Worm (Caenorhabditis elegans) whole organism, mixed stage, embryonic: ENCODE measurements around the gene Y47G7B.2.

ENCODE experiments used
- M03D4.4 ChIP-seq: sonication (generic microtip); optimal IDR thresholded peaks from 2 replicates; lab custom pipeline; 2017; ENCODE audit warnings: mild to moderate bottlenecking, missing genetic modification characterization, missing compliant biosample characterization
- bed-3 ChIP-seq: fragments of 200-800 bp; sonication (Bioruptor generic); optimal IDR thresholded peaks from 3 replicates; lab custom pipeline; 2018; ENCODE audit warnings: mild to moderate bottlenecking, missing genetic modification characterization, moderate library complexity, missing compliant biosample characterization
- blmp-1 ChIP-seq: fragments of 150-350 bp; optimal IDR thresholded peaks from 2 replicates; lab custom pipeline; 2014; ENCODE audit warnings: missing biosample characterization, missing genetic modification characterization
- ceh-39 ChIP-seq: fragments of 150-350 bp; optimal IDR thresholded peaks from 2 replicates; lab custom pipeline; 2014; ENCODE audit warnings: missing biosample characterization, missing genetic modification characterization
- ceh-43 ChIP-seq: fragments of 200-800 bp; sonication (Bioruptor generic); optimal IDR thresholded peaks from 2 replicates; lab custom pipeline; 2018; ENCODE audit warnings: mild to moderate bottlenecking, missing genetic modification characterization, moderate library complexity, missing compliant biosample characterization
- ceh-83 ChIP-seq: fragments of 200-800 bp; sonication (Bioruptor generic); optimal IDR thresholded peaks from 2 replicates; lab custom pipeline; 2018; ENCODE audit warnings: mild to moderate bottlenecking, missing genetic modification characterization, missing compliant biosample characterization
- ces-1 ChIP-seq: fragments of 150-350 bp; optimal IDR thresholded peaks from 2 replicates; lab custom pipeline; 2014; ENCODE audit warnings: missing biosample characterization, missing genetic modification reagents, missing genetic modification characterization
- drap-1 ChIP-seq: fragments of 200-800 bp; sonication (Bioruptor generic); optimal IDR thresholded peaks from 3 replicates; lab custom pipeline; 2018; ENCODE audit warnings: mild to moderate bottlenecking, missing genetic modification characterization, missing compliant biosample characterization
- elt-1 ChIP-seq: sonication (generic microtip); optimal IDR thresholded peaks from 2 replicates; lab custom pipeline; 2017; ENCODE audit warnings: missing genetic modification characterization, mild to moderate bottlenecking, missing compliant biosample characterization, antibody characterized with exemption, moderate library complexity, borderline replicate concordance; ENCODE audit not compliant: insufficient read depth
- elt-3 ChIP-seq: fragments of 150-350 bp; optimal IDR thresholded peaks from 2 replicates; lab custom pipeline; 2014; ENCODE audit warnings: missing biosample characterization, missing genetic modification characterization
- flh-1 ChIP-seq: fragments of 200-800 bp; sonication (Bioruptor generic); optimal IDR thresholded peaks from 2 replicates; lab custom pipeline; 2018; ENCODE audit warnings: mild to moderate bottlenecking, missing genetic modification characterization, moderate library complexity, missing compliant biosample characterization
- ham-2 ChIP-seq: fragments of 200-800 bp; sonication (Bioruptor generic); optimal IDR thresholded peaks from 2 replicates; lab custom pipeline; 2018; ENCODE audit warnings: mild to moderate bottlenecking, missing genetic modification characterization, missing compliant biosample characterization
- hlh-1 ChIP-seq: fragments of 150-350 bp; optimal IDR thresholded peaks from 2 replicates; lab custom pipeline; 2014; ENCODE audit warnings: missing biosample characterization, missing genetic modification reagents, missing genetic modification characterization
- lin-13 ChIP-seq: fragments of 150-350 bp; optimal IDR thresholded peaks from 2 replicates; lab custom pipeline; 2014; ENCODE audit warnings: missing biosample characterization, missing genetic modification characterization
- lin-32 ChIP-seq: fragments of 200-800 bp; sonication (Bioruptor generic); optimal IDR thresholded peaks from 2 replicates; lab custom pipeline; 2018; ENCODE audit warnings: mild to moderate bottlenecking, missing genetic modification characterization, missing compliant biosample characterization
- mep-1 ChIP-seq: fragments of 150-350 bp; optimal IDR thresholded peaks from 2 replicates; lab custom pipeline; 2017; ENCODE audit warnings: missing biosample characterization, missing genetic modification reagents, missing genetic modification characterization, inconsistent platforms
- mls-2 ChIP-seq: sonication (generic microtip); optimal IDR thresholded peaks from 2 replicates; lab custom pipeline; 2016; ENCODE audit warnings: mild to moderate bottlenecking, missing genetic modification characterization, moderate library complexity, missing compliant biosample characterization
- nhr-2 ChIP-seq: fragments of 150-350 bp; optimal IDR thresholded peaks from 2 replicates; lab custom pipeline; 2014; ENCODE audit warnings: missing biosample characterization, missing genetic modification characterization
- nhr-237 ChIP-seq: fragments of 150-350 bp; optimal IDR thresholded peaks from 2 replicates; lab custom pipeline; 2014; ENCODE audit warnings: missing biosample characterization, missing genetic modification characterization
- nhr-28 ChIP-seq: fragments of 150-350 bp; optimal IDR thresholded peaks from 2 replicates; lab custom pipeline; 2014; ENCODE audit warnings: missing biosample characterization, missing genetic modification characterization
- nhr-76 ChIP-seq: sonication (generic microtip); optimal IDR thresholded peaks from 2 replicates; lab custom pipeline; 2017; ENCODE audit warnings: missing biosample characterization, missing genetic modification characterization
- pha-4 ChIP-seq: fragments of 150-350 bp; optimal IDR thresholded peaks from 2 replicates; lab custom pipeline; 2018; ENCODE audit warnings: missing biosample characterization, missing genetic modification reagents, missing genetic modification characterization
- sem-2 ChIP-seq: fragments of 200-800 bp; sonication (Bioruptor generic); optimal IDR thresholded peaks from 2 replicates; lab custom pipeline; 2018; ENCODE audit warnings: mild to moderate bottlenecking, missing genetic modification characterization, missing compliant biosample characterization
- snpc-4 ChIP-seq: fragments of 150-350 bp; optimal IDR thresholded peaks from 2 replicates; lab custom pipeline; 2014; ENCODE audit warnings: missing biosample characterization, missing genetic modification characterization
- sptf-1 ChIP-seq: sonication (generic microtip); optimal IDR thresholded peaks from 2 replicates; lab custom pipeline; 2017; ENCODE audit warnings: mild to moderate bottlenecking, missing genetic modification characterization, moderate library complexity, missing compliant biosample characterization
- tbx-8 ChIP-seq: fragments of 200-800 bp; sonication (Bioruptor generic); optimal IDR thresholded peaks from 2 replicates; lab custom pipeline; 2018; ENCODE audit warnings: mild to moderate bottlenecking, missing genetic modification characterization, moderate library complexity, missing compliant biosample characterization
- unc-120 ChIP-seq: sonication (generic microtip); optimal IDR thresholded peaks from 2 replicates; lab custom pipeline; 2017; ENCODE audit warnings: missing genetic modification characterization, missing compliant biosample characterization; ENCODE audit not compliant: poor library complexity, severe bottlenecking
- unc-39 ChIP-seq: fragments of 150-350 bp; optimal IDR thresholded peaks from 2 replicates; lab custom pipeline; 2014; ENCODE audit warnings: missing biosample characterization, missing genetic modification characterization
- unc-62 ChIP-seq: fragments of 150-350 bp; optimal IDR thresholded peaks from 2 replicates; lab custom pipeline; 2014; ENCODE audit warnings: missing biosample characterization, missing genetic modification reagents, missing genetic modification characterization
- zip-8 ChIP-seq: fragments of 150-350 bp; optimal IDR thresholded peaks from 2 replicates; lab custom pipeline; 2014; ENCODE audit warnings: missing biosample characterization, missing genetic modification characterization
- ztf-11 ChIP-seq: fragments of 150-350 bp; optimal IDR thresholded peaks from 2 replicates; lab custom pipeline; 2014; ENCODE audit warnings: missing biosample characterization, missing genetic modification characterization

The Y47G7B.2 gene

DNA sequence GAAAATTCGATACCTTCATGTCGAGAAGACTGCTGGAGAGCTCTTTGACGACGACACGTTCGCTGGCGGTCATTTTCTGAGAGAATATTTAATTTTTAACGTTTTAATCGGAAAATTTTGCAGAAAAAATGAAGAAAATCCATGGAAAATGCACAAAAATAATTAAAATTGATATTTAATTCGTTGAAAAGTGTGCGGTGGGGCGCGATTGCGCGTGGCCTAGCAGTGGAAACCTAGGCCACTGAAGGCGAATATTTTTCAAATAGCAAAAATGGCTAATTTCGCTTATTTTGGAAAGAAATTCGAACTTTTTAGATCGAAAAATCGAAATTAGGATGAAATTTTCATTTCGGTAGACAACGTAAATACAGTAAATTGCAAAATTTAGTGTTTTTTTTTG lies 44.7 kb upstream of the Y47G7B.2 start, which contains the start of gene F29A7.6:
Gene F29A7.6 (minus strand): TSS at position 76 of the 400 bp plus-strand sequence.
- TF ChIP-seq hlh-1 (tag; lab: Kevin White, UChicago) (peak; percentile 2), ham-2 (peak; percentile 46), ces-1 (GFP tag; lab: Kevin White, UChicago) (peak; percentile 74), flh-1 (no peak), zip-8 (tag; lab: Kevin White, UChicago) (no peak), snpc-4 (tag; lab: Kevin White, UChicago) (no peak), sptf-1 (tag; lab: Kevin White, UChicago) (peak; percentile 65), M03D4.4 (tag; lab: Kevin White, UChicago) (peak; percentile 20), mep-1 (tag; lab: Kevin White, UChicago) (peak; percentile 36), unc-62 (GFP tag; lab: Kevin White, UChicago) (no peak), lin-13 (tag; lab: Kevin White, UChicago) (peak; percentile 51), unc-39 (tag; lab: Kevin White, UChicago) (no peak), unc-120 (tag; lab: Kevin White, UChicago) (no peak), drap-1 (GFP tag; lab: Kevin White, UChicago) (no peak), pha-4 (tag; lab: Kevin White, UChicago) (peak; percentile 18), tbx-8 (GFP tag; lab: Kevin White, UChicago) (no peak), nhr-2 (no peak)

DNA sequence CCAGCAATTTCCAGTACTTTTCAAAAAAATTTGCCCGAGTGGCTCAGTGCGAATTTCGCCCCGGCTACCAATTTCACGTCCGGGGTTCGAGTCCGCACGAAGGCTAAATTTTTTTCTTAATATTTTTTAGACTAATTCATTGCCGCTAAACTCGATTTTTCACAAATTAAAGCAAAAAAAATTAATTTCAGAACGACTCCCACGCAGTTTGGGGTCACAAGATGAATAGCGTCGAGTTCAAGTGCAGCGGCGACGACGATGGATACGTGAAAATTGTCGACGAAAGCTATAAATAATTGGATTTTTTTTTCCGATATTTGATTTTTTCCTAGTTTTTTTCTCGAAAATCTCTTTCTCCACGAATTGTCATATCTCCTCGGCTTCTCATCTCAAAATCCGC lies 43.5 kb upstream of the Y47G7B.2 start:
- no peak for TF ChIP-seq sptf-1 (tag; lab: Kevin White, UChicago)
- TF ChIP-seq unc-39 (tag; lab: Kevin White, UChicago) = no peak
- no peak for TF ChIP-seq mls-2
- TF ChIP-seq nhr-76 (tag; lab: Kevin White, UChicago) = no peak
- TF ChIP-seq nhr-237 (tag; lab: Kevin White, UChicago) = no peak
- TF ChIP-seq unc-62 (GFP tag; lab: Kevin White, UChicago) = no peak
- no peak for TF ChIP-seq mep-1 (tag; lab: Kevin White, UChicago)
- TF ChIP-seq ceh-39 (tag; lab: Kevin White, UChicago) = no peak
- no peak for TF ChIP-seq zip-8 (tag; lab: Kevin White, UChicago)
- TF ChIP-seq ceh-43 (GFP tag; lab: Kevin White, UChicago) = no peak
- no peak for TF ChIP-seq M03D4.4 (tag; lab: Kevin White, UChicago)
- TF ChIP-seq sem-2 (GFP tag; lab: Kevin White, UChicago) = no peak
- no peak for TF ChIP-seq pha-4 (tag; lab: Kevin White, UChicago)
- no peak for TF ChIP-seq drap-1 (GFP tag; lab: Kevin White, UChicago)
- no peak for TF ChIP-seq bed-3 (GFP tag; lab: Kevin White, UChicago)
- TF ChIP-seq ces-1 (GFP tag; lab: Kevin White, UChicago) = no peak
- TF ChIP-seq elt-3 (tag; lab: Kevin White, UChicago) = no peak
- no peak for TF ChIP-seq blmp-1 (tag; lab: Kevin White, UChicago)
- no peak for TF ChIP-seq nhr-2
- TF ChIP-seq unc-120 (tag; lab: Kevin White, UChicago) = no peak

DNA sequence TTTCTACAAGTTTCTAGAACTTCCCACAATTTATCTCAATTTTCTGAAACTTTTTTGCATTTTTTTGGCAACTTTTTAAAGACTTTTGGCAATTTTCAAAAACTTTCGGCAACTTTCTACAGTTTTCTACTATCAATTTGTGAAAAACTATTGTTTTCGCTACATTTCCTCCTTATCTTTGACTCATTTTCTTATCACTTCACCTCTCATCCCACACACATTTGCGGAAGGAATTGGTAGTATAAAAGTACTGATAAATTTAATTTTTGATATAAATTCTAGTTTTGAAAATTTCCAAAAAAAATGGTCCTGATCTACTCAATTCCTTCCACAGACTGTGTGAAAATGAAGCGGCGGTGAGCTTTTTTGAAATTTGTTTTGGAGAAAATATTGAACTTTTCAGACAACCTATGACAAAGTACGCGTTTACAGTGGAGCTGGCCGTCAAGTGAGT lies 41.8 kb upstream of the Y47G7B.2 start, which contains the start of gene F29A7.4:
Gene F29A7.4 (plus strand): TSS at position 404 of the 454 bp plus-strand sequence.
- TF ChIP-seq snpc-4 (tag; lab: Kevin White, UChicago) = no peak
- TF ChIP-seq lin-13 (tag; lab: Kevin White, UChicago) = no peak
- no peak for TF ChIP-seq ztf-11 (tag; lab: Kevin White, UChicago)
- no peak for TF ChIP-seq lin-32 (GFP tag; lab: Kevin White, UChicago)
- TF ChIP-seq ceh-43 (GFP tag; lab: Kevin White, UChicago) = no peak
- no peak for TF ChIP-seq ceh-39 (tag; lab: Kevin White, UChicago)
- no peak for TF ChIP-seq ceh-83 (GFP tag; lab: Kevin White, UChicago)
- TF ChIP-seq nhr-28 = no peak
- no peak for TF ChIP-seq zip-8 (tag; lab: Kevin White, UChicago)
- TF ChIP-seq flh-1 = no peak
- no peak for TF ChIP-seq elt-1 (tag; lab: Kevin White, UChicago)

DNA sequence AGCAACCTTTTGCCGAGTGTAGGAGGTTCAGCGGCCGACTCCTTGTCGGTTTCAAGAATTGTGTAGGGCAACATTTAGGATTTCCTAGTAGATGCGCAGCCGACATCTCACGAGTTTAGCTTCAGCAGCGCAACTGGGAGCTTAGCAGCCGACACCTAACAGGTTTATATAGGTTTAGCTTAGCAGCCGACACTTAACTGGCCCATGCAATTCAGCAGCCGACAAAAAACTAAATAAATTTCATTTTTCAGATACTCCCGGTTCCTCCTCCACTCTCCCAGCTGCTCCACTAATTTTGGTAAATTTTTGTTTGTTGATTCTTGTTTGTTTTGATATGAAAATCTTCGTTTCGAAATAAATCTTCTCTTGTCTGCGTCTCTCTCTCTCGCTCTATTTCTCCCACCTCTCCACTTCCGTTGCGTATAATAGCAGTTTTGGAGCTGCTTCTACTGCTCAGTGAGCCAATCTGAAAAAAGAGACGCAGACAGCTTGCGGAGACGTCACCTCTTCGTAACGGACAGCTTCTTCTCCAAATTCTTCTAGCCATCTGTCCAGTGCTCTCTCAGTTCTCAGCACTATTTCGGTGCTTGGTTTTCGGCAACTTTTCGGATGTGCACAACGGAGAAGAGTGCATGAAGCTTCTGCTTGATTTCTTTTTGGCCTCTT lies 40.3 kb upstream of the Y47G7B.2 start:
- peak; percentile 80 for TF ChIP-seq ces-1 (GFP tag; lab: Kevin White, UChicago)
- peak; percentile 48 for TF ChIP-seq mep-1 (tag; lab: Kevin White, UChicago)
- no peak for TF ChIP-seq drap-1 (GFP tag; lab: Kevin White, UChicago)
- TF ChIP-seq elt-3 (tag; lab: Kevin White, UChicago) = no peak
- peak; percentile 73 for TF ChIP-seq unc-62 (GFP tag; lab: Kevin White, UChicago)
- TF ChIP-seq M03D4.4 (tag; lab: Kevin White, UChicago) = no peak
